Worm (Caenorhabditis elegans) whole organism, L1 larva: ENCODE measurements around the gene clec-164.

Source experiments
- ama-1 ChIP-seq: fragments of 150-350 bp; optimal IDR thresholded peaks from 2 replicates; lab custom pipeline; 2014
- egl-27 ChIP-seq, 2 experiments: fragments of 150-350 bp in 1 of 2; sonication (generic microtip); optimal IDR thresholded peaks; 3 replicates each; lab custom pipeline; 2017 to 2018; ENCODE audit warnings: missing biosample characterization in 2 of 2, missing genetic modification characterization in 2 of 2, missing genetic modification reagents in 2 of 2
- elt-2 ChIP-seq: sonication (generic microtip); optimal IDR thresholded peaks from 2 replicates; lab custom pipeline; 2016; ENCODE audit warnings: missing genetic modification characterization, mild to moderate bottlenecking, inconsistent platforms, missing compliant biosample characterization, missing genetic modification reagents
- nhr-12 ChIP-seq: sonication (generic microtip); optimal IDR thresholded peaks from 2 replicates; lab custom pipeline; 2017; ENCODE audit warnings: missing biosample characterization, missing genetic modification characterization
- snpc-4 ChIP-seq: fragments of 150-350 bp; optimal IDR thresholded peaks from 2 replicates; lab custom pipeline; 2014; ENCODE audit warnings: missing biosample characterization, missing genetic modification characterization
- unc-62 ChIP-seq: fragments of 150-350 bp; optimal IDR thresholded peaks from 2 replicates; lab custom pipeline; 2014; ENCODE audit warnings: missing biosample characterization, missing genetic modification reagents, missing genetic modification characterization
- zag-1 ChIP-seq: fragments of 150-350 bp; optimal IDR thresholded peaks from 2 replicates; lab custom pipeline; 2014; ENCODE audit warnings: missing biosample characterization, missing genetic modification characterization

DNA sequence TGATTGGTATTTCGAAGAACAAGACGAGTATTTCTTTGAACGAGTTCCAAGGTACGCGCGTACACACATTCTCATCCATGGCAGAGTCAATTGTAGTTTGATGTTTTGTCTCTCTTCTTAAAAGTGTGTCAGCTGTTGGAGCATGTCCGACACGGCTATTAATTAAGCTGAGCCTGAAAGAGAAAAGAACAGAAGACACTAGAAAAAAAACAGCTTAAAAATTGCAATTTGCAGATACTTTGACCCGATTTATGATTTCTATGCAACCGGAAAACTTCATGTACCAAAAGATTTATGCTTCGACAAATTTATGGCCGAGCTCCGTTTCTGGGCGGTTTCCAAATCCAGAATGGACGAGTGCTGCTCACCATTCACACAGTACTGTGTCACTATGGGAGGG lies 33.1 kb downstream of the clec-164 start:
- no peak for TF ChIP-seq elt-2
- TF ChIP-seq ama-1: no peak
- no peak for TF ChIP-seq egl-27 (tag; optimal IDR thresholded peaks at IDR 0.05; lab: Kevin White, UChicago)
- TF ChIP-seq nhr-12 (tag; lab: Kevin White, UChicago): no peak
- no peak for TF ChIP-seq zag-1 (tag; lab: Kevin White, UChicago)
- TF ChIP-seq snpc-4 (tag; lab: Kevin White, UChicago): no peak
- no peak for TF ChIP-seq unc-62
